Fruit fly (Drosophila melanogaster) Kc167 (cell line): ENCODE measurements around the gene TpnC25D.

Source experiments
- Myc ChIP-seq: fragments of >200 bp; optimal IDR thresholded peaks from 2 replicates; lab custom pipeline; 2017; ENCODE audit warnings: missing external identifiers
- Sin3A ChIP-seq: fragments of >200 bp; optimal IDR thresholded peaks from 2 replicates; lab custom pipeline; 2018; ENCODE audit warnings: missing external identifiers
- h ChIP-seq: fragments of >200 bp; optimal IDR thresholded peaks from 3 replicates; lab custom pipeline; 2018; ENCODE audit warnings: missing external identifiers
- insv ChIP-seq: fragments of >200 bp; optimal IDR thresholded peaks from 3 replicates; lab custom pipeline; 2018; ENCODE audit warnings: missing external identifiers
- psq ChIP-seq: fragments of >200 bp; optimal IDR thresholded peaks from 2 replicates; lab custom pipeline; 2017; ENCODE audit warnings: missing external identifiers
- ttk ChIP-seq: sonication (Bioruptor generic); optimal IDR thresholded peaks from 2 replicates; lab custom pipeline; 2017; ENCODE audit warnings: missing external identifiers

TpnC25D gene

DNA sequence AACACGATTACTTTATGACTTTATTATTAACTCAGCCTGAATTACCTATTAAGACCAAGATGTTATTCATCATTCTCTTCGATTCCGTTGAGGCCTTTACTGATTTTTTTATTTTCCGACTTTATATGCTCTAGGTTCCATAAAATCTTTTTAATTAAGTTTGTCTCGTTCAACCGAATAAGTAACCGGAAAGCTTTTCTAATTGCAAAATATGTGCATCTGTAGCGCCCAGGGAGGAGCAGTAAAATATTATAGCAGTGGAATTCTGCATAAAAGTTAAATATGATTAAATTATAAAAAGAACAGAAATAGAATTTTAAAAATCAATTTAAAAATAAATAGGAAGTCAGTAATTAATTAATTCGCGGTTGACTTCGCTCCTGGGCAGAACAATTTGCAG lies at the start of gene TpnC25D, which contains the start of gene CG14034:
Gene TpnC25D (plus strand): TSS at position 260 of the 400 bp plus-strand sequence.
Gene CG14034 (minus strand): TSS at position 101 of the 400 bp plus-strand sequence.
- no peak for TF ChIP-seq ttk (lab: Kevin White, UChicago)
- TF ChIP-seq h (lab: Kevin White, UChicago): no peak
- no peak for TF ChIP-seq Sin3A (lab: Kevin White, UChicago)
- TF ChIP-seq insv: no peak
- no peak for TF ChIP-seq Myc (lab: Kevin White, UChicago)
- TF ChIP-seq psq (lab: Kevin White, UChicago): no peak

DNA sequence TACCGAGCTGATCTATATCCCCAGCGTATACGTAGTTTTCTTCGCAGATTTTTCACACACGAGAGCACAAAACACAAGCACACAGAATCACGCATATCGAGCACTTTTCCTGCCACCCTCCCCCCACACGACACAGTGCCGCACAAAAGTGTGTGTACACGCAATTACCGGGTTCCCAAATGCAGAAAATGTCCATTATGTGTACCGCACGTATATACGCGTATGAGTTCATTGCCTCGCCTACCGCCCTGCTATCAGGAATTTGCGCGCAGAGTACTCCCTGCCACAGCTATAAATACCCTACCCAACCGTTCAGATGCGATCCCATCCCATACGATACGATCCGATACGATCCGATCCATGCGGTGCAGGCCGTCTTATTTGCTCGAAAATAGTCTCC lies 30.0 kb upstream of the TpnC25D start:
- TF ChIP-seq ttk (lab: Kevin White, UChicago): no peak
- no peak for TF ChIP-seq psq (lab: Kevin White, UChicago)
- no peak for TF ChIP-seq Sin3A (lab: Kevin White, UChicago)
- no peak for TF ChIP-seq insv
- no peak for TF ChIP-seq Myc (lab: Kevin White, UChicago)
- TF ChIP-seq h (lab: Kevin White, UChicago): no peak

DNA sequence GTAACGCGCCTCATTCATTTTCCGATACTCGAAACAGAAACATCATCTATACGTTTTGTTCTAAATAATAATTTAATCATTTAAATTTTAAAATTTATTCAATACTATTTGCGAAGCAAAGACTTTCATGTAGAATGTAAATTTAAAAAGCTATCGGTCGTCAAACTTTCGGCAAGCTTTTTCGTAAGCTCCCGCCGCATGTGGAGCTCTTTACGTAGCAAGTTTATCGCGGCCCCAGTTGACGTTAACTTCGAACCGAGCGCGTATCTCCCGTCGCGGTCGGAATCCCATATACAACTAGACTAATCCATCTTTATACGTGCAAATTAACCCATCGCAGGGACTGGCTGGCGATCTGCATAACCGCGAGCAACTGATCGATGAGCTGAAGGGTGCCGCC lies 20.9 kb upstream of the TpnC25D start:
- TF ChIP-seq insv: no peak
- no peak for TF ChIP-seq psq (lab: Kevin White, UChicago)
- TF ChIP-seq ttk (lab: Kevin White, UChicago): no peak
- no peak for TF ChIP-seq Sin3A (lab: Kevin White, UChicago)
- TF ChIP-seq h (lab: Kevin White, UChicago): no peak
- TF ChIP-seq Myc (lab: Kevin White, UChicago): no peak

DNA sequence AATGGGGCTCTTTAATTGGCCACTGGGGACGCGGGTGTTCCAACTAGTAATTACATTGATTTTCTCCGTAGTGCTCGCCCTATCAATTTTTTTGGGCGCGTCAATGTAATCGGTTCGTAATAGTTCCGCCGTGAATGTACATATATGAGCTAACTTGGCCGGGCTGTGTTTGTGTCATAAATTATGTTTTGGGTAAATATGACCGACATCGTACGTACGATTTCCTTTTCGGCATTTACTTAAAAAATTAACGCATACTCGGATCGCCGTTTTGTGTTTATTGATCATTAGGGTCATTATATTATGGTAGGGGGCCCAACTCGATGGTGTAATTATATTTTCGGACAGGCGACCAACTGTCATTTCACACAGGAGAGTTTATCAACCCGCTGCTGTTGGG lies 19.8 kb upstream of the TpnC25D start:
- no peak for TF ChIP-seq ttk (lab: Kevin White, UChicago)
- TF ChIP-seq psq (lab: Kevin White, UChicago): no peak
- TF ChIP-seq insv: no peak
- TF ChIP-seq h (lab: Kevin White, UChicago): no peak
- no peak for TF ChIP-seq Myc (lab: Kevin White, UChicago)
- no peak for TF ChIP-seq Sin3A (lab: Kevin White, UChicago)

DNA sequence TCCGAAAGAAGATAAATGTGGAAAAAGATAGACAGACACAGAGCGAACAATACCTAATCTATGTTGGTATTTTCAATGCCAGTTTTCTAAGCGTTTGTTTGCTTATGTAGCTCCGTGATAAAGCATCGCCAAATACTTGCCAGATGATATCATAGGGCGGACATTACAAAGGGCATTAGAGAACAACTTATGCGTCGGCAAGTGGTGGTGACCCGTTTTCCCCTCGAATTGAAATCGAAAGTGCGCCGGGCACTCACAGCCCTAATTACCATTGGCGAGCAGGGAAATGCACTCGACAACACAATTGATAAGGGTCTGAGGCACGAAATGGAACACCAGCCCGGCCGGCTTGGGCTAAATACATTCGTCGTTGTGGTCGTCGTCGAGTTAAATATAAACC lies 19.3 kb upstream of the TpnC25D start:
- no peak for TF ChIP-seq h (lab: Kevin White, UChicago)
- TF ChIP-seq Myc (lab: Kevin White, UChicago): no peak
- no peak for TF ChIP-seq ttk (lab: Kevin White, UChicago)
- TF ChIP-seq psq (lab: Kevin White, UChicago): no peak
- TF ChIP-seq Sin3A (lab: Kevin White, UChicago): no peak
- no peak for TF ChIP-seq insv

DNA sequence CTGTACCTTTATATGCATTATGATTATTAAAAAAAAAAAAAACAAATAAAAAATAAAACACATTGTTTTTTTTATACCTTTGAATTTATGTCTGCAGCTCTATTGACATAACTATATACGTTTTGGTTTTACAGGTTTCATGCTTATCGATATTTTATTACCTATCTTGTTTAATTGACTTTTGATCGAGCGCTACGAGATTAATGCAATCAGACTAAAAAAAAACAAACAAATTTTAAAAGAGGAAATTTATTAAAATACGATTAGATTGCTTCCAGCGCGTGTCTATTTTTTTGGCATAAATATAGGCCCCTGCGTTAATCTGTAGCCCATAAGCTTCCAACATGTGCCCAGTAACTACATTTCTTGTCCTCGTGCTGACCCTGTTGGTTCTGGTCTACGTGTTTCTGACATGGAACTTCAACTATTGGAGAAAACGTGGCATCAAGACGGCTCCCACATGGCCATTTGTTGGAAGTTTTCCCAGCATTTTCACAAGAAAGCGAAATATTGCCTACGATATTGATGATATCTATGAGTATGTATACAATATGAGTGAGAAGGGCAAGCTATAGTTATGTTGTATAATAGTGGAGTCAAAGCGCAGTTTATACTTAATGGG lies 9.4 kb upstream of the TpnC25D start, which contains the start of gene Cyp28d2:
Gene Cyp28d2 (plus strand): TSS at position 304 of the 622 bp plus-strand sequence.
- TF ChIP-seq Myc (lab: Kevin White, UChicago) (no peak), insv (no peak), h (lab: Kevin White, UChicago) (no peak), Sin3A (lab: Kevin White, UChicago) (no peak), psq (lab: Kevin White, UChicago) (no peak), ttk (lab: Kevin White, UChicago) (no peak)

DNA sequence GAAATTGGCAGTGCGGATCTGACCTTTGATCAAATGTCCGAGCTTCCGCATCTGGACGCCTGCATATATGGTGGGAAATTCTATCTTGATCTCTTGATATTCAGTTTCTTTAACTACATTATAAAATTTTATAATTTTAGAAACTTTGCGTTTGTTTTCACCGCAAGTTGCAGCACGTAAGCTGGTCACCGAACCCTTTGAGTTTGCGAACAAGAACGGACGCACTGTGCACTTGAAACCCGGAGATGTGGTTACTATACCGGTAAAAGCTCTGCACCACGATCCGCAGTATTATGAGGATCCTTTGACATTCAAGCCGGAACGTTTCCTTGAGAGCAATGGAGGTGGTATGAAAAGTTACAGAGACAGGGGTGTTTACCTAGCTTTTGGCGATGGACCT lies 7.9 kb upstream of the TpnC25D start:
- no peak for TF ChIP-seq Myc (lab: Kevin White, UChicago)
- no peak for TF ChIP-seq h (lab: Kevin White, UChicago)
- no peak for TF ChIP-seq psq (lab: Kevin White, UChicago)
- no peak for TF ChIP-seq insv
- TF ChIP-seq ttk (lab: Kevin White, UChicago): no peak
- TF ChIP-seq Sin3A (lab: Kevin White, UChicago): no peak

DNA sequence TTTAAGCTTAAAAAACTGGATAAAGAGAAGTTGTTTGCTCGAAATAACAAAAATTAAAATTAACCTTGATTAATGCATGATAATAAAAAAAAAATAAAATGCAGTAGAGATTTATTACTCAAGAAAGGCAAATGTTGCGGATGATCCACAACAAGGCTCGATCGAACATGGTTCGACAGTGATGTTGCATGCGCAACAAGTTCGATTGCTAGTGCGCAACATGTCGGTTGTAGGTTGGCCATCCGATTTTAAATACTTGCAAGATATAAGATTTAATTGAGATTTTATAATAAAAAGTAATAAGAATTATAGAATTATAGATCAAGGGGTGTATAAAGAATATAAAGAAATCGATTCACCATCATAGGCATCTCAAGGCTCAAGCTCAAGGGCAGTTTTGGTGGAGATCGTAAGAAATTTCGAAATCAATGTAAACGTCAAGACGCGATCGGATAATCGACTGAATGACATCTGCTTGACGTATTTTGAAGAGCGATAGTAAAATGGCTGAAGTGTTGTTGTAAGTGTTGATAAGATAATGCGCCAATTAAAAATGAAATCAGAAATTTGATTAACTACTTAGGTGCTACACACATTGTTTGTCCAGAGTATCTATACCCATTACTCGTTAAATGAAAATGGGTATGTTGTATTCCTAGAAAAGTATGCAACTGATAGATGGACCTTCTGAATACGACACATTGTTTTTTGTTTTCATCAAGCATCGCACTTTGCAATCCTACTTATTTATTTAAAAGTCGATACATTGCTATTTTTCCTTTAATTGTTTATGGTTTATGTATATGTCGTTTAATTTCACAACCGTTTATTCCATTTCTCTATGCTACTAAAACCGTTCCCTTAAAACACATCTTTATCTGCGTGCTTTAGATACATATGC lies 7.0 kb upstream of the TpnC25D start:
- no peak for TF ChIP-seq ttk (lab: Kevin White, UChicago)
- no peak for TF ChIP-seq Myc (lab: Kevin White, UChicago)
- TF ChIP-seq insv: no peak
- no peak for TF ChIP-seq psq (lab: Kevin White, UChicago)
- no peak for TF ChIP-seq Sin3A (lab: Kevin White, UChicago)
- no peak for TF ChIP-seq h (lab: Kevin White, UChicago)

DNA sequence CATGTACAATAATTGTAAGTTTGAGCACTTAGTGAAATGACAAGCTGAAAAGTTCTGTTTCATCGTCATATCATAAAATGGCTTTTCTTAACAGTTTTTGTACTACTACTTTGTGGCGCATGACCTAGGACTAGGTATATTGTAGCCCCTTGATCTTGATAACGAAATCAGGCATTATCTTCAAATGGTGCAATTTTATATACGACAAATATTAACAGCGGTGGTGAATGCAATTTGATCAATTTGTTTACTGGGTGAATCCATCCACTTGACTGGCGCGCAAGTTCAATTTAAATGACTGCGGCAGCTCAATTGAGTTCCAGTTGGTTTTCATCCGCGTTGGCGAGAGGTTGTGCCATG lies 6.4 kb upstream of the TpnC25D start, which contains the start of gene Cyp28d1:
Gene Cyp28d1 (plus strand): TSS at position 316 of the 360 bp plus-strand sequence.
- no peak for TF ChIP-seq ttk (lab: Kevin White, UChicago)

DNA sequence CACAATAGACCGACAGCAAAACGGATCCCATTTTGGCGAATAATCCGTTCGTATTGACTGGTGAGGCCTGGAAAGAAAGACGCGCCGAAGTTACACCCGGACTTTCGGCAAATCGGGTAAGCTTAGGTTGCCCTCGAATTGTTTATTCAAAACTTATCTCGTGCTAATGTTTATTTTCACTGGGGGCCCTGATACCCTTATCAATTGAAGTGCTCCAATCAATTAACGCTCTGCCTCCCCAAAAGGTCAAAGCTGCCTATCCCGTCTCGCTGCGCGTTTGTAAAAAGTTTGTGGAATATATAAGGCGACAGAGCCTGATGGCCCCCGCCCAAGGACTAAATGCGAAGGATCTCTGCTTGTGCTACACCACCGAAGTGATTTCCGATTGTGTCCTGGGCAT lies 5.6 kb upstream of the TpnC25D start:
- TF ChIP-seq ttk (lab: Kevin White, UChicago): no peak
- no peak for TF ChIP-seq h (lab: Kevin White, UChicago)
- no peak for TF ChIP-seq psq (lab: Kevin White, UChicago)
- TF ChIP-seq Sin3A (lab: Kevin White, UChicago): no peak
- no peak for TF ChIP-seq insv
- no peak for TF ChIP-seq Myc (lab: Kevin White, UChicago)

DNA sequence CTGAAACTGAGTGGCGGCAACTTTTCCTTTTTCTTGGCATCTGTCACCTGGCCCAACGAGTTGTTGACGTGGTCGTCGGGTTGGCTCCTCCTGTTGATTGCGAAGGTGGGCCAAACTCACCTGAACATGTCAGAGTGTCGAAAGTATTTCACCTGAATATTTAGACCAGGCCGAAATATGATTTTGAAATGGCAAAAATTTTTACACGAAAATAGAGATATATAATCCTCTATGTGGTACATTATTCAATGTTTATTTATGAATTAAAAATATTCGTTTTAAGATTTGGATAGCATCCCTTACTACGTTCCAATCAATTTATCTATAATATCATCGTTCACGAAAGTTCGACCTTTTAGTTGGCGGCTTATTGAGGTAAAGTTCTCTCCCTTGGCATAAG lies 1.5 kb upstream of the TpnC25D start, which contains the start of gene CG7742:
Gene CG7742 (minus strand): TSS at position 101 of the 400 bp plus-strand sequence.
- TF ChIP-seq insv (no peak), ttk (lab: Kevin White, UChicago) (no peak), h (lab: Kevin White, UChicago) (no peak), Myc (lab: Kevin White, UChicago) (no peak), psq (lab: Kevin White, UChicago) (no peak), Sin3A (lab: Kevin White, UChicago) (no peak)
